Fruit fly (Drosophila melanogaster) whole organism, embryonic: Measurements from ENCODE around the gene Ms.

ENCODE experiments used
- Atf-2 ChIP-seq: fragments of 200-800 bp; sonication (Bioruptor generic); optimal IDR thresholded peaks from 2 replicates; lab custom pipeline; 2016; ENCODE audit warnings: missing biosample characterization, missing genetic modification characterization
- CG10543 ChIP-seq: fragments of 200-800 bp; sonication (Bioruptor generic); optimal IDR thresholded peaks from 3 replicates; lab custom pipeline; 2017; ENCODE audit warnings: missing biosample characterization, mild to moderate bottlenecking, missing genetic modification characterization, moderate library complexity
- CG10959 ChIP-seq: fragments of 200-800 bp; sonication (Bioruptor generic); IDR thresholded peaks from 2 replicates; pipeline ENCODE4 v1.3.6; 2022; ENCODE audit warnings: missing biosample characterization, missing genetic modification characterization
- CG12155 ChIP-seq: fragments of 200-800 bp; sonication (Bioruptor generic); optimal IDR thresholded peaks from 3 replicates; lab custom pipeline; 2016; ENCODE audit warnings: missing biosample characterization, missing genetic modification characterization
- CG14014 ChIP-seq: fragments of 200-800 bp; sonication (Bioruptor generic); IDR thresholded peaks from 2 replicates; pipeline ENCODE4 v1.3.6; 2022; ENCODE audit warnings: missing biosample characterization, missing genetic modification characterization
- CG1602 ChIP-seq: fragments of 200-800 bp; sonication (Bioruptor generic); optimal IDR thresholded peaks from 3 replicates; lab custom pipeline; 2016; ENCODE audit warnings: missing biosample characterization, missing genetic modification characterization
- CG17186 ChIP-seq: fragments of 200-800 bp; sonication (Bioruptor generic); optimal IDR thresholded peaks from 3 replicates; lab custom pipeline; 2017; ENCODE audit warnings: missing biosample characterization, missing genetic modification reagents, missing genetic modification characterization
- CG17359 ChIP-seq: fragments of 200-800 bp; sonication (Bioruptor generic); optimal IDR thresholded peaks from 3 replicates; lab custom pipeline; 2018; ENCODE audit warnings: missing biosample characterization, mild to moderate bottlenecking, missing genetic modification characterization, moderate library complexity
- CG30020 ChIP-seq: fragments of 200-800 bp; optimal IDR thresholded peaks from 2 replicates; lab custom pipeline; 2019; ENCODE audit warnings: missing biosample characterization, mild to moderate bottlenecking, missing genetic modification characterization, moderate library complexity
- CG3065 ChIP-seq: fragments of 200-800 bp; sonication (Bioruptor generic); optimal IDR thresholded peaks from 2 replicates; lab custom pipeline; 2016; ENCODE audit warnings: missing biosample characterization, missing genetic modification characterization
- CG4282 ChIP-seq: fragments of 200-800 bp; sonication (Bioruptor generic); optimal IDR thresholded peaks from 2 replicates; lab custom pipeline; 2016; ENCODE audit warnings: missing biosample characterization, missing genetic modification characterization
- CG43689 ChIP-seq: fragments of 200-800 bp; sonication (Bioruptor generic); IDR thresholded peaks from 2 replicates; pipeline ENCODE4 v1.3.6; 2022; ENCODE audit warnings: missing biosample characterization, missing genetic modification characterization
- CG6272 ChIP-seq: fragments of 200-800 bp; sonication (Bioruptor generic); IDR thresholded peaks from 2 replicates; pipeline ENCODE4 v1.3.6; 2022; ENCODE audit warnings: missing biosample characterization, missing genetic modification characterization
- CG6654 ChIP-seq: fragments of 200-800 bp; sonication (Bioruptor generic); optimal IDR thresholded peaks from 2 replicates; lab custom pipeline; 2017; ENCODE audit warnings: missing biosample characterization, mild to moderate bottlenecking, missing genetic modification characterization
- CG7357 ChIP-seq: fragments of 200-800 bp; sonication (Bioruptor generic); IDR thresholded peaks from 3 replicates; pipeline ENCODE4 v1.3.6; 2022; ENCODE audit warnings: missing biosample characterization, missing genetic modification characterization
- CG7556 ChIP-seq: fragments of 200-800 bp; sonication (Bioruptor generic); optimal IDR thresholded peaks from 2 replicates; lab custom pipeline; 2017; ENCODE audit warnings: missing biosample characterization, mild to moderate bottlenecking, missing genetic modification characterization
- CoRest ChIP-seq: fragments of 200-800 bp; sonication (Bioruptor generic); optimal IDR thresholded peaks from 3 replicates; lab custom pipeline; 2018; ENCODE audit warnings: missing biosample characterization, mild to moderate bottlenecking, missing genetic modification characterization, moderate library complexity
- D19B ChIP-seq: fragments of 200-800 bp; sonication (Bioruptor generic); optimal IDR thresholded peaks from 2 replicates; lab custom pipeline; 2017; ENCODE audit warnings: missing biosample characterization, mild to moderate bottlenecking, missing genetic modification characterization
- Dbx ChIP-seq: fragments of 200-800 bp; sonication (Bioruptor generic); IDR thresholded peaks from 3 replicates; pipeline ENCODE4 v1.3.6; 2022; ENCODE audit warnings: missing biosample characterization, missing genetic modification characterization
- Ets97D ChIP-seq: fragments of 200-800 bp; sonication (Bioruptor generic); optimal IDR thresholded peaks from 3 replicates; lab custom pipeline; 2016; ENCODE audit warnings: missing biosample characterization, missing genetic modification characterization
- GATAe ChIP-seq: fragments of 200-800 bp; sonication (Bioruptor generic); conservative IDR thresholded peaks from 2 replicates; pipeline ENCODE4 v1.3.6; 2022; ENCODE audit warnings: missing biosample characterization, missing genetic modification characterization
- HLHmδ ChIP-seq: fragments of 200-800 bp; sonication (Bioruptor generic); optimal IDR thresholded peaks from 2 replicates; lab custom pipeline; 2018; ENCODE audit warnings: missing biosample characterization, mild to moderate bottlenecking, missing genetic modification characterization, moderate library complexity
- HmgD ChIP-seq: fragments of 200-800 bp; sonication (Bioruptor generic); optimal IDR thresholded peaks from 3 replicates; lab custom pipeline; 2016; ENCODE audit warnings: missing biosample characterization, missing genetic modification characterization
- Lhr ChIP-seq: fragments of 200-800 bp; sonication (Bioruptor generic); optimal IDR thresholded peaks from 3 replicates; lab custom pipeline; 2017; ENCODE audit warnings: mild to moderate bottlenecking, missing biosample characterization, missing genetic modification reagents, missing genetic modification characterization
- Meics ChIP-seq: fragments of 200-800 bp; sonication (Bioruptor generic); optimal IDR thresholded peaks from 2 replicates; lab custom pipeline; 2017; ENCODE audit warnings: missing biosample characterization, mild to moderate bottlenecking, missing genetic modification characterization
- Neu2 ChIP-seq: fragments of 200-800 bp; sonication (Bioruptor generic); optimal IDR thresholded peaks from 3 replicates; lab custom pipeline; 2016; ENCODE audit warnings: missing biosample characterization, missing genetic modification characterization, borderline replicate concordance
- Scr ChIP-seq: fragments of 200-800 bp; sonication (Bioruptor generic); IDR thresholded peaks from 2 replicates; pipeline ENCODE4 v1.3.6; 2022; ENCODE audit warnings: missing biosample characterization, missing genetic modification characterization; ENCODE audit not compliant: partially characterized antibody
- YL-1 ChIP-seq: fragments of 200-800 bp; sonication (Bioruptor generic); optimal IDR thresholded peaks from 3 replicates; lab custom pipeline; 2017; ENCODE audit warnings: missing biosample characterization, mild to moderate bottlenecking, missing genetic modification characterization
- ara ChIP-seq: fragments of 200-800 bp; sonication (Bioruptor generic); IDR thresholded peaks from 2 replicates; pipeline ENCODE4 v1.3.6; 2022; ENCODE audit warnings: missing biosample characterization, missing genetic modification characterization
- ase ChIP-seq: fragments of 200-800 bp; sonication (Bioruptor generic); IDR thresholded peaks from 3 replicates; pipeline ENCODE4 v1.3.6; 2022; ENCODE audit warnings: missing biosample characterization, missing genetic modification characterization
- ash1 ChIP-seq: fragments of 200-800 bp; sonication (Bioruptor generic); optimal IDR thresholded peaks from 2 replicates; lab custom pipeline; 2018; ENCODE audit warnings: missing biosample characterization, mild to moderate bottlenecking, missing genetic modification characterization
- bbx ChIP-seq: fragments of 200-800 bp; sonication (Bioruptor generic); IDR thresholded peaks from 2 replicates; pipeline ENCODE4 v1.3.6; 2022; ENCODE audit warnings: missing biosample characterization, missing genetic modification characterization; ENCODE audit not compliant: partially characterized antibody
- bsh ChIP-seq, 2 experiments: fragments of 200-800 bp; sonication (Bioruptor generic); optimal IDR thresholded peaks; 2 replicates each; lab custom pipeline; 2017 to 2018; ENCODE audit warnings: mild to moderate bottlenecking in 2 of 2, missing biosample characterization in 2 of 2, missing genetic modification characterization in 2 of 2, moderate library complexity in 1 of 2
- caup ChIP-seq: fragments of 200-800 bp; sonication (Bioruptor generic); optimal IDR thresholded peaks from 3 replicates; lab custom pipeline; 2017; ENCODE audit warnings: missing biosample characterization, mild to moderate bottlenecking, missing genetic modification characterization, moderate library complexity; ENCODE audit not compliant: severe bottlenecking
- chinmo ChIP-seq: fragments of 200-800 bp; sonication (Bioruptor generic); IDR thresholded peaks from 4 replicates; pipeline ENCODE4 v1.3.6; 2022; ENCODE audit warnings: missing biosample characterization, missing genetic modification characterization; ENCODE audit not compliant: partially characterized antibody
- ci ChIP-seq: fragments of 200-800 bp; sonication (Bioruptor generic); IDR thresholded peaks from 3 replicates; pipeline ENCODE4 v1.3.6; 2022; ENCODE audit warnings: missing biosample characterization, missing genetic modification characterization
- corto ChIP-seq: fragments of 200-800 bp; sonication (Bioruptor generic); optimal IDR thresholded peaks from 2 replicates; lab custom pipeline; 2016; ENCODE audit warnings: missing biosample characterization, mild to moderate bottlenecking, missing genetic modification characterization, moderate library complexity
- cwo ChIP-seq: fragments of 200-800 bp; sonication (Bioruptor generic); optimal IDR thresholded peaks from 3 replicates; lab custom pipeline; 2017; ENCODE audit warnings: missing biosample characterization, missing genetic modification characterization, mild to moderate bottlenecking, moderate library complexity, missing genetic modification reagents
- dm ChIP-seq: fragments of 200-800 bp; sonication (Bioruptor generic); optimal IDR thresholded peaks from 3 replicates; lab custom pipeline; 2016; ENCODE audit warnings: missing biosample characterization, missing genetic modification characterization
- fd64A ChIP-seq: fragments of 200-800 bp; sonication (Bioruptor generic); optimal IDR thresholded peaks from 3 replicates; lab custom pipeline; 2018; ENCODE audit warnings: missing biosample characterization, mild to moderate bottlenecking, missing genetic modification characterization
- mld ChIP-seq: fragments of 200-800 bp; sonication (Bioruptor generic); IDR thresholded peaks from 3 replicates; pipeline ENCODE4 v1.3.6; 2022; ENCODE audit warnings: missing biosample characterization, missing genetic modification characterization; ENCODE audit not compliant: partially characterized antibody
- nmo ChIP-seq: fragments of 200-800 bp; sonication (Bioruptor generic); optimal IDR thresholded peaks from 2 replicates; lab custom pipeline; 2018; ENCODE audit warnings: missing biosample characterization, mild to moderate bottlenecking, missing genetic modification characterization, moderate library complexity
- pzg ChIP-seq: fragments of 200-800 bp; sonication (Bioruptor generic); optimal IDR thresholded peaks from 3 replicates; lab custom pipeline; 2018; ENCODE audit warnings: missing biosample characterization, mild to moderate bottlenecking, missing genetic modification characterization, moderate library complexity
- sc ChIP-seq, 3 experiments: fragments of >200 bp in 2 of 3; fragments of 200-800 bp in 1 of 3; sonication (Bioruptor generic) in 1 of 3; optimal IDR thresholded peaks; 2 replicates in 2 of 3; 3 replicates in 1 of 3; lab custom pipeline; 2017; ENCODE audit warnings: mild to moderate bottlenecking in 1 of 3, missing biosample characterization in 1 of 3, missing genetic modification characterization in 1 of 3, missing genetic modification reagents in 1 of 3
- sim ChIP-seq: fragments of 200-800 bp; sonication (Bioruptor generic); IDR thresholded peaks from 2 replicates; pipeline ENCODE4 v1.3.6; 2022; ENCODE audit warnings: missing biosample characterization, missing genetic modification characterization
- tin ChIP-seq: fragments of 200-800 bp; sonication (Bioruptor generic); optimal IDR thresholded peaks from 3 replicates; lab custom pipeline; 2016; ENCODE audit warnings: missing biosample characterization, missing genetic modification characterization
- twi ChIP-seq: fragments of 200-800 bp; optimal IDR thresholded peaks from 2 replicates; lab custom pipeline; 2019; ENCODE audit warnings: missing biosample characterization, mild to moderate bottlenecking, missing genetic modification characterization, moderate library complexity
- vvl ChIP-seq: fragments of 200-800 bp; sonication (Bioruptor generic); IDR thresholded peaks from 2 replicates; pipeline ENCODE4 v1.3.6; 2022; ENCODE audit warnings: missing biosample characterization, missing genetic modification characterization
- yki ChIP-seq: fragments of >200 bp; optimal IDR thresholded peaks from 3 replicates; lab custom pipeline; 2018
- zen ChIP-seq: fragments of 200-800 bp; sonication (Bioruptor generic); optimal IDR thresholded peaks from 3 replicates; lab custom pipeline; 2018; ENCODE audit warnings: missing biosample characterization, mild to moderate bottlenecking, missing genetic modification characterization, moderate library complexity

Gene Ms

dm6 chr3R:24359957-24360356 is 18.6 kb downstream of the Ms start, which contains the start of gene CG18528 (continued):
- TF ChIP-seq CG12155 (GFP tag; lab: Kevin White, UChicago): no peak
- no peak for TF ChIP-seq bsh (GFP tag; optimal IDR thresholded peaks at IDR 0.05; lab: Kevin White, UChicago)
- TF ChIP-seq ci: peak; percentile 33; the same call in 1 of the 3 replicates
- TF ChIP-seq zen (tag; lab: Kevin White, UChicago): peak; percentile 71
- peak; percentile 92 for TF ChIP-seq Ets97D
- no peak for TF ChIP-seq CG7357 (GFP tag; lab: Robert Waterston, UW)
- TF ChIP-seq ara (GFP tag; lab: Robert Waterston, UW): no peak
- TF ChIP-seq tin (GFP tag; lab: Kevin White, UChicago): no peak
- TF ChIP-seq bbx (GFP tag; lab: Robert Waterston, UW): 0 out of 2 replicates have a peak, but pooled peaks have one; percentile 39
- no peak for TF ChIP-seq CG30020 (tag; lab: Kevin White, UChicago)
- no peak for TF ChIP-seq CG1602 (GFP tag; lab: Kevin White, UChicago)
- no peak for TF ChIP-seq ase
- no peak for TF ChIP-seq Meics (GFP tag; lab: Kevin White, UChicago)
- no peak for TF ChIP-seq CG17359 (tag; lab: Kevin White, UChicago)
- no peak for TF ChIP-seq yki (lab: Kevin White, UChicago)
- no peak for TF ChIP-seq corto (GFP tag; lab: Kevin White, UChicago)
- no peak for TF ChIP-seq CG10543
- no peak for TF ChIP-seq chinmo (GFP tag; lab: Robert Waterston, UW)
- TF ChIP-seq CG6272 (GFP tag; lab: Robert Waterston, UW): no peak
- TF ChIP-seq CG10959 (GFP tag; lab: Robert Waterston, UW): no peak
- TF ChIP-seq fd64A: no peak
- TF ChIP-seq Neu2 (GFP tag; lab: Kevin White, UChicago): no peak
- TF ChIP-seq YL-1 (GFP tag; lab: Kevin White, UChicago): peak; percentile 15
- no peak for TF ChIP-seq twi (tag; lab: Kevin White, UChicago)
- TF ChIP-seq CG14014 (GFP tag; lab: Robert Waterston, UW): no peak
- no peak for TF ChIP-seq ash1 (GFP tag; lab: Kevin White, UChicago)
- TF ChIP-seq caup (GFP tag; lab: Kevin White, UChicago): no peak
- peak; percentile 31 for TF ChIP-seq Scr (GFP tag; lab: Robert Waterston, UW)
- no peak for TF ChIP-seq D19B (GFP tag; lab: Kevin White, UChicago)
- TF ChIP-seq nmo (GFP tag; lab: Kevin White, UChicago): peak; percentile 43
- no peak for TF ChIP-seq cwo
- no peak for TF ChIP-seq HLHmδ (GFP tag; lab: Kevin White, UChicago)
- no peak for TF ChIP-seq Dbx (GFP tag; lab: Robert Waterston, UW)
- peak; percentile 84 for TF ChIP-seq Lhr (GFP tag; lab: Kevin White, UChicago)
- no peak for TF ChIP-seq sc (optimal IDR thresholded peaks at IDR 0.05; lab: Kevin White, UChicago)
- TF ChIP-seq sc (GFP tag; optimal IDR thresholded peaks at IDR 0.05; lab: Kevin White, UChicago): no peak
- TF ChIP-seq CG17186: peak; percentile 28
- no peak for TF ChIP-seq CG4282 (GFP tag; lab: Kevin White, UChicago)
- TF ChIP-seq GATAe (GFP tag; lab: Robert Waterston, UW): no peak
- TF ChIP-seq sim (GFP tag; lab: Robert Waterston, UW): no peak
- TF ChIP-seq dm: no peak
- no peak for TF ChIP-seq mld (GFP tag; lab: Robert Waterston, UW)
- peak; percentile 89 for TF ChIP-seq pzg (GFP tag; lab: Kevin White, UChicago)
- TF ChIP-seq CoRest: peak; percentile 64
- no peak for TF ChIP-seq CG7556 (GFP tag; lab: Kevin White, UChicago)
- peak; percentile 50 for TF ChIP-seq HmgD (GFP tag; lab: Kevin White, UChicago)
- no peak for TF ChIP-seq Atf-2
- TF ChIP-seq CG43689 (GFP tag; lab: Robert Waterston, UW): no peak
- TF ChIP-seq vvl (GFP tag; lab: Robert Waterston, UW): 0 out of 2 replicates have a peak, but pooled peaks have one; percentile 10
- no peak for TF ChIP-seq CG3065 (GFP tag; lab: Kevin White, UChicago)
- no peak for TF ChIP-seq CG6654 (GFP tag; lab: Kevin White, UChicago)
